Fruit fly (Drosophila melanogaster): ENCODE results near the gene CG9135.

CG9135 gene

DNA sequence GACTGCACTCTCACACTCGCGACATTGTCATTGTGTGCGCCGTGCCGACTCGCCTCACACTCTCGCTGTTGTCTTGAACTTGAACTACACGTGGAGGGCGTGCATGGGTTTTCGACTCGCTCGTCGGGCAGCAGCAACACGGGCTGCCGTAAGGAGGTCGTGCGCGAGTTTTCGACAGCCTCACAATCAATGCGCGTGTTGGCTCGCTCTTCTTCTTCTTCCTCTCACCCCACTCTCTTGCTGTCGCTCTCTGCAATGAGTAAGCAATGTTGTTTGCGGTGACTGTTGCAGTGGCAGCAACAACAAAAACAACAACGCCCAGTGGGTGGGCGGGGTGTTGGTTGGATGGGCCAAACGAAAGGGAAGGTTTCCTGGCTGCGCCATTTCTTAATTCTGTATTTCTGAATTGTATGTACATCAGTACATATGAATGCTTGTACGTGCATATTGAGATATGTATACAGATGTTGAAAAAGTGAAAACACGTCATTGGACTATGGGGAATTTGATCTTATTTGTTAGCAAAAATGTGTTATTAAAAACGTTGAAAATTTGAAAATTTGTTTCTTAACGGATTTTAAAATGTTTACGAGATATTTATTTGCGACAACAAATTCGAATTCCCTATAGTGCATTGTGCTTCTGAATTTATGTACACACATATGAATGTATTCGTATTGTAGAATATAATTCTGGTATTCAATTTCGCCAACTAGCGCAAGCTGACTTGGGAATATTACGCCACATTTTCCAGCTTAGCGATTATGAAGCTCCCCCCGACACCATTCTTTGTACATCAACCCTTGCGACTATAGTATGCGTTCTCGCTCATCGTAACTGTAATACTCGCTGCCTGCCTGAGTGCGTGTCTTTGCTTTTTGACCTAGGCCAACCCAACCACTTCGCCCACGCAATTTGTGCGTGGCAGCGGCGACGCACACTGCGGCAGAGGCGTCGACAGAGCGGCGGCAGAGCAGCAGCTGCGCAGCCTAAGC is 38.1 kb downstream of the CG9135 start (continued):
- no peak for TF ChIP-seq emc (GFP tag; optimal IDR thresholded peaks at IDR 0.05)
- TF ChIP-seq CG15269 (tag; optimal IDR thresholded peaks at IDR 0.05): no peak
- peak; percentile 99 for TF ChIP-seq pros (GFP tag; optimal IDR thresholded peaks at IDR 0.05)
- no peak for TF ChIP-seq D19A (tag; optimal IDR thresholded peaks at IDR 0.05)
- TF ChIP-seq Oli (tag; optimal IDR thresholded peaks at IDR 0.05): no peak
- TF ChIP-seq Sry-δ (GFP tag; optimal IDR thresholded peaks at IDR 0.05): no peak
- peak; percentile 1 for TF ChIP-seq CG2875 (GFP tag; optimal IDR thresholded peaks at IDR 0.05)
- no peak for TF ChIP-seq Sin3A (optimal IDR thresholded peaks at IDR 0.05)
- peak; percentile 64; the same call in 2 of the 3 replicates for TF ChIP-seq CG34224 (GFP tag; IDR thresholded peaks at IDR 0.05; ENCODE audit: partially characterized antibody)
- peak; percentile 53 for TF ChIP-seq CG4328 (GFP tag; optimal IDR thresholded peaks at IDR 0.05)
- peak; percentile 8 for TF ChIP-seq pho (GFP tag; optimal IDR thresholded peaks at IDR 0.05)
- TF ChIP-seq CG4854 (GFP tag; optimal IDR thresholded peaks at IDR 0.05): no peak
- TF ChIP-seq ash1 (GFP tag; optimal IDR thresholded peaks at IDR 0.05): peak; percentile 58
- TF ChIP-seq NC2β (GFP tag; optimal IDR thresholded peaks at IDR 0.05): peak; percentile 4
- no peak for TF ChIP-seq lov (optimal IDR thresholded peaks at IDR 0.05)
- TF ChIP-seq lov (GFP tag; IDR thresholded peaks at IDR 0.05): peak; percentile 74; the same call in 1 of the 3 replicates
- no peak for TF ChIP-seq CG15073 (GFP tag; optimal IDR thresholded peaks at IDR 0.05)
- TF ChIP-seq B-H1 (GFP tag; IDR thresholded peaks at IDR 0.05): no peak
- TF ChIP-seq CG8290 (GFP tag; optimal IDR thresholded peaks at IDR 0.05): no peak
- TF ChIP-seq CG8290 (tag; optimal IDR thresholded peaks at IDR 0.05): peak in 1 of 2 experiments; percentile 73
- no peak for TF ChIP-seq HLH54F (GFP tag; optimal IDR thresholded peaks at IDR 0.05)
- peak in 1 of 2 experiments; percentile 82 for TF ChIP-seq Hr78 (GFP tag; optimal IDR thresholded peaks at IDR 0.05)
- TF ChIP-seq Eip74EF (GFP tag; optimal IDR thresholded peaks at IDR 0.05): peak in 1 of 2 experiments; percentile 45
- peak; percentile 99 for TF ChIP-seq ftz-f1 (GFP tag; optimal IDR thresholded peaks at IDR 0.05)
- peak; percentile 42 for TF ChIP-seq zfh2 (GFP tag; optimal IDR thresholded peaks at IDR 0.05)
- peak; percentile 62; the same call in 1 of the 2 replicates for TF ChIP-seq seq (GFP tag; IDR thresholded peaks at IDR 0.05)
- peak; percentile 11 for TF ChIP-seq Atf3 (GFP tag; optimal IDR thresholded peaks at IDR 0.05)
- TF ChIP-seq Lhr (GFP tag; optimal IDR thresholded peaks at IDR 0.05): no peak
- TF ChIP-seq gem (tag; optimal IDR thresholded peaks at IDR 0.05): peak; percentile 63
- peak in 1 of 3 experiments; percentile 70 for TF ChIP-seq Stat92E (GFP tag; optimal IDR thresholded peaks at IDR 0.05)
- no peak for TF ChIP-seq CG14667 (GFP tag; IDR thresholded peaks at IDR 0.05)
- no peak for TF ChIP-seq CG17361 (GFP tag; IDR thresholded peaks at IDR 0.05)
- no peak for TF ChIP-seq fd96Cb (tag; optimal IDR thresholded peaks at IDR 0.05)
- peak; percentile 42 for TF ChIP-seq hbn (GFP tag; IDR thresholded peaks at IDR 0.05; ENCODE audit: partially characterized antibody)
- no peak for TF ChIP-seq jumu (GFP tag; optimal IDR thresholded peaks at IDR 0.05)
- no peak for TF ChIP-seq CG3726 (GFP tag; IDR thresholded peaks at IDR 0.05)
- no peak for TF ChIP-seq esg (GFP tag; conservative IDR thresholded peaks at IDR 0.05)
- TF ChIP-seq CG11723 (GFP tag; optimal IDR thresholded peaks at IDR 0.05): no peak
- no peak for TF ChIP-seq CG10565 (GFP tag; optimal IDR thresholded peaks at IDR 0.05)
- TF ChIP-seq D (optimal IDR thresholded peaks at IDR 0.05): peak; percentile 84
- TF ChIP-seq D (GFP tag; optimal IDR thresholded peaks at IDR 0.05): peak; percentile 31
- TF ChIP-seq maf-S (GFP tag; optimal IDR thresholded peaks at IDR 0.05): no peak
- TF ChIP-seq lmd (GFP tag; IDR thresholded peaks at IDR 0.05): peak; percentile 25; the same call in 1 of the 2 replicates
- TF ChIP-seq eve (GFP tag; optimal IDR thresholded peaks at IDR 0.05): no peak
- TF ChIP-seq Hr51 (GFP tag; optimal IDR thresholded peaks at IDR 0.05): peak in 1 of 2 experiments; percentile 13
- peak; percentile 34 for TF ChIP-seq CG4282 (GFP tag; optimal IDR thresholded peaks at IDR 0.05)
- TF ChIP-seq CG16863 (GFP tag; optimal IDR thresholded peaks at IDR 0.05): no peak
- peak; percentile 90 for TF ChIP-seq HmgD (GFP tag; optimal IDR thresholded peaks at IDR 0.05)
